Worm (Caenorhabditis elegans): ENCODE data around the gene JC8.4.

JC8.4 gene

ce11 chrIV:13238943-13239861, 4.3 kb upstream of the JC8.4 start, which contains the start of gene tag-115 (continued):
- TF ChIP-seq let-526 (GFP tag; IDR thresholded peaks at IDR 0.05) (no peak), B0019.2 (GFP tag; conservative IDR thresholded peaks at IDR 0.05) (no peak), lsy-27 (tag; optimal IDR thresholded peaks at IDR 0.05; ENCODE audit: borderline replicate concordance, insufficient read depth) (no peak), ztf-18 (tag; optimal IDR thresholded peaks at IDR 0.05) (peak; percentile 16), hsf-1 (GFP tag; IDR thresholded peaks at IDR 0.05) (peak; percentile 69; the same call in 1 of the 2 replicates), B0035.1 (tag; optimal IDR thresholded peaks at IDR 0.05) (no peak), egl-18 (GFP tag; IDR thresholded peaks at IDR 0.05) (no peak), egrh-3 (GFP tag; IDR thresholded peaks at IDR 0.05) (no peak), F57A8.1 (GFP tag; optimal IDR thresholded peaks at IDR 0.05) (no peak), bed-1 (GFP tag; IDR thresholded peaks at IDR 0.05) (0 out of 2 replicates have a peak, but pooled peaks have one; percentile 15), ztf-22 (GFP tag; optimal IDR thresholded peaks at IDR 0.05) (no peak), C06A6.2 (GFP tag; conservative IDR thresholded peaks at IDR 0.05) (no peak), tlf-1 (GFP tag; optimal IDR thresholded peaks at IDR 0.05) (peak; percentile 72), zfh-2 (GFP tag; conservative IDR thresholded peaks at IDR 0.05) (no peak), rpc-1 (optimal IDR thresholded peaks at IDR 0.05) (no peak), rpc-1 (tag; optimal IDR thresholded peaks at IDR 0.05) (peak; percentile 62), Y56A3A.18 (GFP tag; IDR thresholded peaks at IDR 0.05) (no peak), mel-28 (tag; optimal IDR thresholded peaks at IDR 0.05; ENCODE audit: borderline replicate concordance) (no peak), ztf-28 (GFP tag; IDR thresholded peaks at IDR 0.05) (no peak), pbrm-1 (GFP tag; IDR thresholded peaks at IDR 0.05) (peak; percentile 73), repo-1 (tag; optimal IDR thresholded peaks at IDR 0.05) (peak; percentile 65), F52B5.7 (tag; optimal IDR thresholded peaks at IDR 0.05) (no peak), B0261.1 (tag; optimal IDR thresholded peaks at IDR 0.05) (peak; percentile 21), Y67H2A.10 (GFP tag; conservative IDR thresholded peaks at IDR 0.05) (no peak), ceh-100 (GFP tag; IDR thresholded peaks at IDR 0.05) (peak; percentile 29; the same call in 1 of the 2 replicates), cebp-2 (GFP tag; IDR thresholded peaks at IDR 0.05) (peak; percentile 91), ceh-58 (GFP tag; IDR thresholded peaks at IDR 0.05) (peak; percentile 36; the same call in 1 of the 2 replicates), ceh-79 (tag; optimal IDR thresholded peaks at IDR 0.05) (no peak), F10E7.11 (tag; optimal IDR thresholded peaks at IDR 0.05) (peak; percentile 19), sptf-2 (GFP tag; optimal IDR thresholded peaks at IDR 0.05) (no peak), B0336.3 (GFP tag; IDR thresholded peaks at IDR 0.05) (peak; percentile 83), hmg-1.2 (GFP tag; IDR thresholded peaks at IDR 0.05) (peak; percentile 44; the same call in 1 of the 2 replicates), bed-2 (GFP tag; IDR thresholded peaks at IDR 0.05) (no peak), F57C9.4 (tag; optimal IDR thresholded peaks at IDR 0.05) (no peak), ama-1 (optimal IDR thresholded peaks at IDR 0.05) (peak; percentile 23), ama-1 (GFP tag; optimal IDR thresholded peaks at IDR 0.05) (peak; percentile 86 to 94)

ce11 chrIV:13240078-13240841, 3.2 kb upstream of the JC8.4 start, which contains the start of gene rpl-12:
Gene rpl-12 (minus strand): TSS chrIV:13240651.
- TF ChIP-seq ceh-79 (tag; optimal IDR thresholded peaks at IDR 0.05) (peak; percentile 59), lsy-27 (tag; optimal IDR thresholded peaks at IDR 0.05; ENCODE audit: borderline replicate concordance, insufficient read depth) (peak; percentile 17), chd-7 (tag; optimal IDR thresholded peaks at IDR 0.05) (peak; percentile 90), athp-1 (tag; optimal IDR thresholded peaks at IDR 0.05) (peak; percentile 97), repo-1 (tag; optimal IDR thresholded peaks at IDR 0.05) (peak; percentile 96), lin-54 (GFP tag; optimal IDR thresholded peaks at IDR 0.05) (peak; percentile 100), ztf-3 (GFP tag; optimal IDR thresholded peaks at IDR 0.05) (peak; percentile 60), hmg-20 (GFP tag; IDR thresholded peaks at IDR 0.05) (peak; percentile 87), snpc-4 (GFP tag; optimal IDR thresholded peaks at IDR 0.05) (peak; percentile 75), snpc-4 (tag; optimal IDR thresholded peaks at IDR 0.05) (peak; percentile 81 to 90 (median 88)), tbp1 (GFP tag; optimal IDR thresholded peaks at IDR 0.05) (peak; percentile 79), ceh-40 (GFP tag; IDR thresholded peaks at IDR 0.05) (no peak), nhr-120 (GFP tag; IDR thresholded peaks at IDR 0.05) (no peak), let-526 (GFP tag; IDR thresholded peaks at IDR 0.05) (peak; percentile 20), mel-28 (tag; optimal IDR thresholded peaks at IDR 0.05; ENCODE audit: borderline replicate concordance) (peak; percentile 83), bed-1 (GFP tag; IDR thresholded peaks at IDR 0.05) (no peak)

All from whole organism, young adult.